Worm (Caenorhabditis elegans): ENCODE results near the gene clh-1.

clh-1 gene

DNA sequence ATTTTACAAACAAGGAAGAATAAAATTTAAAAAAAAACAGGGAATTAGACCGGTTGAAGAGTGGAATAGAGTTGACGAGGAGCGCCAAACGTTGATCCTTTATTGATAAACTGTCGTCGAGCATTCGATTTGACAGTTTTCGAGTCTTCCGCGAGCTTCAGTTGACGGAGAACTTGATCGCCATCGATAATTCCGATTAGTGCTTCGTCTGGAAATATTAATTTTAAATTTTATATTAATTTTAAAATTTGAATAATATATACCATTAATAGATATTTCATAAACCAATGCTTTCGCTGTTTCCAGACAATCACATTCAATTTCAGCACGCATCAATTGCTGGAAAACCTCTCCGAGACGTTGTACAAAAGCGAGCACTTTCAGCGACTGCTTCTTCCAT, 9.4 kb upstream of the clh-1 start, which contains the start of gene K12D12.4:
Gene K12D12.4, minus strand, starts transcription at position 101 of the 400 bp plus-strand sequence.
- TF ChIP-seq swsn-7 (tag; optimal IDR thresholded peaks at IDR 0.05), result no peak
- TF ChIP-seq egl-13 (tag; optimal IDR thresholded peaks at IDR 0.05), result no peak
- no peak for TF ChIP-seq unc-30 (tag; optimal IDR thresholded peaks at IDR 0.05)
- no peak for TF ChIP-seq tlp-1 (tag; optimal IDR thresholded peaks at IDR 0.05)
- TF ChIP-seq mep-1 (tag; optimal IDR thresholded peaks at IDR 0.05), result no peak
- TF ChIP-seq nhr-237 (tag; optimal IDR thresholded peaks at IDR 0.05), result no peak
- TF ChIP-seq nhr-47 (tag; optimal IDR thresholded peaks at IDR 0.05), result no peak
- TF ChIP-seq lsy-2 (tag; optimal IDR thresholded peaks at IDR 0.05), result no peak
- no peak for TF ChIP-seq snpc-4 (tag; optimal IDR thresholded peaks at IDR 0.05)
- TF ChIP-seq nhr-84 (tag; optimal IDR thresholded peaks at IDR 0.05), result no peak
- no peak for TF ChIP-seq C04F5.9 (tag; optimal IDR thresholded peaks at IDR 0.05)
- no peak for TF ChIP-seq mdl-1 (tag; optimal IDR thresholded peaks at IDR 0.05)
- no peak for TF ChIP-seq elt-3 (tag; optimal IDR thresholded peaks at IDR 0.05)
- TF ChIP-seq ztf-11 (tag; optimal IDR thresholded peaks at IDR 0.05), result no peak
- TF ChIP-seq egl-27 (tag; optimal IDR thresholded peaks at IDR 0.05), result no peak
- TF ChIP-seq fkh-8 (tag; optimal IDR thresholded peaks at IDR 0.05), result no peak
- no peak for TF ChIP-seq hlh-4 (tag; optimal IDR thresholded peaks at IDR 0.05)
- TF ChIP-seq nhr-12 (tag; optimal IDR thresholded peaks at IDR 0.05), result no peak

DNA sequence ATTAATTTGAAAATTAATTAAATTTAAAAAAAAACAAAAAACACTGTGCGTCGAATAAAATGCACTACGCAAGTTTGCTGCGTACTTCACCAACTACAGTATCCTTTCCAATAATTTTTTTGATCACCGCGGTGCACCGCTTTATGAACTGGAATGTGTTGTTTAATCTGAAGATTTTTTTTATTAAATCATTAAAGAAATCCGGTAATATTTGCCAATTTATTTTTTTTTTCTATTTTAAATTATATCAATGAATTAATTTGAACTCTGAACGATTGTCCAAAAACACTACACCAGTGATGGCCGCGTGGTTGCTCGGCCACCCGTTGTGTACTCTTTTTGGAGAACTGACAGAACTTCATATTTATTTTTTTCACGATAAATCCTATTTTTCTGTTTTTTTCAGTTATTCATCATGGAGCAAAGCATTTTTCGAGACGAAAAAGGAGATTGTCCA, 4.4 kb upstream of the clh-1 start, which contains the start of gene K12D12.5:
Gene K12D12.5, plus strand, starts transcription at position 407 of the 457 bp plus-strand sequence.
- TF ChIP-seq vab-15 (tag; optimal IDR thresholded peaks at IDR 0.05) (no peak), egl-13 (tag; optimal IDR thresholded peaks at IDR 0.05) (no peak), efl-1 (optimal IDR thresholded peaks at IDR 0.05) (peak in 1 of 2 experiments; percentile 61), efl-1 (GFP tag; optimal IDR thresholded peaks at IDR 0.05 in 1 of 2) (no peak), ztf-11 (tag; optimal IDR thresholded peaks at IDR 0.05) (no peak), ceh-8 (GFP tag; optimal IDR thresholded peaks at IDR 0.05) (no peak), nhr-77 (tag; optimal IDR thresholded peaks at IDR 0.05) (no peak), nhr-47 (tag; optimal IDR thresholded peaks at IDR 0.05) (no peak), nhr-20 (tag; optimal IDR thresholded peaks at IDR 0.05) (no peak), pqm-1 (tag; optimal IDR thresholded peaks at IDR 0.05) (no peak)

DNA sequence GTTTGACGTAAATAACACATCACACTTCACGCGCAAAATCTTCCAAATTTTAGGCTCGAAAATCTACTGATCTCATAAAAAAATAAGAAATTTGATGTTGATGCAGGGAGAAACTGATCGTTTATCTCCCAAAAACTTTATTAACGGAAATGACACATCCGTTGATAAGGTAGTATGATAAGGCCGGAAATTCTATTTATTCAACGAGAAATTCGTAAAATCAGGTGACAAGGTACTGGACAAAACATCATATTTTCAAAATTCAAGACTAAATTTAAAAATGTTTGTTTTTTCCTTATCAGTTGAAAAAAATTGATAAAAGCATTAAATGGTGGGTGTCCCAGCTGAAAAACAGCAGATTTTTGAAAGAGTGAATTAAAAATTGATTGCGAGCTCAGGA, 3.6 kb upstream of the clh-1 start:
- TF ChIP-seq sup-37 (GFP tag; optimal IDR thresholded peaks at IDR 0.05), result no peak
- no peak for TF ChIP-seq unc-98 (GFP tag; IDR thresholded peaks at IDR 0.05)
- TF ChIP-seq fkh-4 (tag; optimal IDR thresholded peaks at IDR 0.05; ENCODE audit: borderline replicate concordance), result no peak
- no peak for TF ChIP-seq efl-1 (optimal IDR thresholded peaks at IDR 0.05)
- no peak for TF ChIP-seq efl-1 (GFP tag; optimal IDR thresholded peaks at IDR 0.05 in 1 of 2)
- no peak for TF ChIP-seq zip-4 (GFP tag; optimal IDR thresholded peaks at IDR 0.05)
- no peak for TF ChIP-seq nhr-77 (tag; optimal IDR thresholded peaks at IDR 0.05)
- TF ChIP-seq unc-62 (GFP tag; optimal IDR thresholded peaks at IDR 0.05), result no peak
- peak; percentile 89 for TF ChIP-seq elt-2 (tag; optimal IDR thresholded peaks at IDR 0.05)
- TF ChIP-seq tbx-2 (tag; optimal IDR thresholded peaks at IDR 0.05), result no peak
- TF ChIP-seq lir-3 (tag; optimal IDR thresholded peaks at IDR 0.05; ENCODE audit: poor library complexity), result no peak
- TF ChIP-seq lin-35 (GFP tag; optimal IDR thresholded peaks at IDR 0.05), result peak in 1 of 2 experiments; percentile 17
- TF ChIP-seq nhr-85 (tag), result no peak

DNA sequence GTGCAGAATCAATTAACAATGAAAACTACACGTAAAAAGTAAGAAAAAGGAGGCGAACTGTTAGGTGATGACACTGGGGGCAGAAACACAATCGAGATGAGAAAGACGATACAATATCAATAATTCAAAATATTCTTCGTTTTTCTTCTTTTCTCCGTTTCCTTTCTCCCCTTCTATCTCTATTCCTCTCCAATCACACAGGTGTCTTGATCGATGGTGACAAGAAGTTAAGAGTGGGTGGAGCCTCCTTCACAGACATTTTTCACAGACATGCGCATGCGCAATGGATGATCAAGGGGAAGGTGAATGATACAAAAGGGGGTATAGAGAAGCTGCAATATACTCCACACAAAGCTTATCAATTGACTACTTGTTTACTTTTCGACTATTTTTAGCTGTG, 1.5 kb downstream of the clh-1 start:
- TF ChIP-seq efl-1 (optimal IDR thresholded peaks at IDR 0.05), result no peak
- TF ChIP-seq efl-1 (GFP tag; optimal IDR thresholded peaks at IDR 0.05 in 1 of 2), result peak in 1 of 2 experiments; percentile 30
- TF ChIP-seq blmp-1 (tag; optimal IDR thresholded peaks at IDR 0.05), result peak; percentile 70
- no peak for TF ChIP-seq ama-1 (optimal IDR thresholded peaks at IDR 0.05)
- no peak for TF ChIP-seq Y116A8C.19 (tag; optimal IDR thresholded peaks at IDR 0.05; ENCODE audit: borderline replicate concordance)
- no peak for TF ChIP-seq nhr-19 (GFP tag; conservative IDR thresholded peaks at IDR 0.05)
- peak; percentile 74 for TF ChIP-seq nhr-85 (tag)
- TF ChIP-seq lsy-2 (tag; optimal IDR thresholded peaks at IDR 0.05), result peak in 1 of 2 experiments; percentile 1
- TF ChIP-seq ceh-8 (GFP tag; optimal IDR thresholded peaks at IDR 0.05), result no peak
- no peak for TF ChIP-seq pax-3 (tag; optimal IDR thresholded peaks at IDR 0.05)
- peak in 1 of 6 experiments; percentile 32 for TF ChIP-seq elt-3 (tag; optimal IDR thresholded peaks at IDR 0.05)
